Worm (Caenorhabditis elegans): Measurements from ENCODE around the gene srh-5.

DNA sequence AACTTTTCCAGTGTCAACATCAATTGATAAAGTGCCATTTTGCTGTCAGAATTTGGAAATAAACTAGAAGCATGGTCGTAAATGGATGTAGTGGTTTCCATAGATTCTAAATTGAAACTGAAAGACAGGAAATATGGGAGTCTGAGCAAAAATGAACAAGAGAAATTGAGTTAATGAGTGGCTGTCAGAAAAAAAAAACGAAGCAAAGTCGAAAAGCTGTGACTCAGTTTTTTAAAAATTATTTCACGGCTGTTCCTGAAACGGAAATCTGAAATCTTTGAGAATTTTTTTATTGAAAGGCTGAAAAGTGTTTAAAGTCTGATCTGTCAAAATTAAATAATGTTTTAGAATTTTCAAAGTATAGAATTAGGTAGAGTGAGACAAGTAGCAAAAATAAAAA lies 7.2 kb upstream of the srh-5 start, which contains the start of gene srw-98:
- TF ChIP-seq unc-30 (tag; optimal IDR thresholded peaks at IDR 0.05) (no peak), zag-1 (tag; optimal IDR thresholded peaks at IDR 0.05) (no peak), mef-2 (tag; optimal IDR thresholded peaks at IDR 0.05) (no peak), lin-13 (GFP tag; optimal IDR thresholded peaks at IDR 0.05) (no peak), tbx-2 (tag; optimal IDR thresholded peaks at IDR 0.05) (no peak), aly-2 (tag; optimal IDR thresholded peaks at IDR 0.05) (no peak), dpl-1 (GFP tag; optimal IDR thresholded peaks at IDR 0.05) (no peak), nhr-11 (tag; optimal IDR thresholded peaks at IDR 0.05) (no peak), aha-1 (tag; optimal IDR thresholded peaks at IDR 0.05) (no peak), lsy-2 (tag; optimal IDR thresholded peaks at IDR 0.05) (no peak), unc-62 (GFP tag; optimal IDR thresholded peaks at IDR 0.05) (no peak)
